Worm (Caenorhabditis elegans) whole organism, late embryonic: ENCODE measurements around the gene EGAP9.3.
"Not testable (repeated sequence)": the region's sequence is repeated elsewhere in the genome, so short reads cannot be mapped to it uniquely, and the experiment has no call there.

Experiments
- K09A11.1 ChIP-seq: sonication (generic microtip); optimal IDR thresholded peaks from 2 replicates; lab custom pipeline; 2017; ENCODE audit warnings: antibody characterized with exemption, mild to moderate bottlenecking, missing genetic modification characterization, missing compliant biosample characterization; ENCODE audit not compliant: insufficient read depth
- T23F11.4 ChIP-seq: fragments of 200-800 bp; sonication (Bioruptor generic); optimal IDR thresholded peaks from 2 replicates; lab custom pipeline; 2018; ENCODE audit warnings: mild to moderate bottlenecking, missing genetic modification characterization, missing compliant biosample characterization
- ama-1 ChIP-seq: fragments of 150-350 bp; optimal IDR thresholded peaks from 2 replicates; lab custom pipeline; 2014
- ceh-24 ChIP-seq: sonication (generic microtip); optimal IDR thresholded peaks from 2 replicates; lab custom pipeline; 2016; ENCODE audit warnings: mild to moderate bottlenecking, missing genetic modification characterization, missing compliant biosample characterization
- ceh-30 ChIP-seq: fragments of 150-350 bp; optimal IDR thresholded peaks from 2 replicates; lab custom pipeline; 2014; ENCODE audit warnings: missing biosample characterization, missing genetic modification characterization
- ceh-45 ChIP-seq: fragments of 200-800 bp; sonication (Bioruptor generic); IDR thresholded peaks from 2 replicates; pipeline ENCODE4 v1.3.6; 2022; ENCODE audit warnings: missing genetic modification reagents, missing genetic modification characterization, missing compliant biosample characterization
- elt-2 ChIP-seq: sonication (generic microtip); optimal IDR thresholded peaks from 2 replicates; lab custom pipeline; 2016; ENCODE audit warnings: missing genetic modification reagents, missing genetic modification characterization, missing compliant biosample characterization
- ets-4 ChIP-seq: sonication (generic microtip); optimal IDR thresholded peaks from 2 replicates; lab custom pipeline; 2016; ENCODE audit warnings: missing genetic modification characterization, missing compliant biosample characterization
- eyg-1 ChIP-seq: sonication (generic microtip); optimal IDR thresholded peaks from 2 replicates; lab custom pipeline; 2016; ENCODE audit warnings: missing genotype, missing genetic modification characterization, missing compliant biosample characterization
- fkh-6 ChIP-seq: sonication (generic microtip); optimal IDR thresholded peaks from 2 replicates; lab custom pipeline; 2016; ENCODE audit warnings: missing genetic modification characterization, missing compliant biosample characterization
- hlh-13 ChIP-seq: fragments of 200-800 bp; sonication (Bioruptor generic); optimal IDR thresholded peaks from 2 replicates; lab custom pipeline; 2018; ENCODE audit warnings: mild to moderate bottlenecking, missing genetic modification characterization, missing compliant biosample characterization
- hlh-30 ChIP-seq: sonication (generic microtip); optimal IDR thresholded peaks from 2 replicates; lab custom pipeline; 2017; ENCODE audit warnings: antibody characterized with exemption, missing genetic modification characterization, missing compliant biosample characterization; ENCODE audit not compliant: insufficient read depth
- lin-11 ChIP-seq: fragments of 200-800 bp; sonication (Bioruptor generic); optimal IDR thresholded peaks from 2 replicates; lab custom pipeline; 2018; ENCODE audit warnings: mild to moderate bottlenecking, missing genetic modification characterization, missing compliant biosample characterization
- madf-2 ChIP-seq: sonication (generic microtip); optimal IDR thresholded peaks from 2 replicates; lab custom pipeline; 2017; ENCODE audit warnings: missing genetic modification characterization, missing compliant biosample characterization
- mec-3 ChIP-seq: sonication (generic microtip); optimal IDR thresholded peaks from 2 replicates; lab custom pipeline; 2016; ENCODE audit warnings: borderline replicate concordance, missing genetic modification characterization, missing compliant biosample characterization
- nfya-1 ChIP-seq: sonication (generic microtip); optimal IDR thresholded peaks from 2 replicates; lab custom pipeline; 2017; ENCODE audit warnings: missing genetic modification characterization, mild to moderate bottlenecking, missing compliant biosample characterization, antibody characterized with exemption, moderate library complexity
- nhr-11 ChIP-seq: fragments of 150-350 bp; optimal IDR thresholded peaks from 2 replicates; lab custom pipeline; 2014; ENCODE audit warnings: missing biosample characterization, missing genetic modification characterization
- odd-2 ChIP-seq: sonication (generic microtip); optimal IDR thresholded peaks from 2 replicates; lab custom pipeline; 2017; ENCODE audit warnings: antibody characterized with exemption, mild to moderate bottlenecking, missing genetic modification characterization, missing compliant biosample characterization
- pag-3 ChIP-seq: sonication (generic microtip); optimal IDR thresholded peaks from 2 replicates; lab custom pipeline; 2016; ENCODE audit warnings: missing compliant biosample characterization, missing genetic modification characterization, borderline replicate concordance
- pha-2 ChIP-seq: sonication (generic microtip); optimal IDR thresholded peaks from 2 replicates; lab custom pipeline; 2017; ENCODE audit warnings: mild to moderate bottlenecking, missing genetic modification characterization, missing compliant biosample characterization
- pha-4 ChIP-seq: fragments of 150-350 bp; optimal IDR thresholded peaks from 2 replicates; lab custom pipeline; 2018; ENCODE audit warnings: missing biosample characterization, missing genetic modification reagents, missing genetic modification characterization
- pros-1 ChIP-seq: fragments of 150-350 bp; optimal IDR thresholded peaks from 2 replicates; lab custom pipeline; 2014; ENCODE audit warnings: missing biosample characterization, missing genetic modification reagents, missing genetic modification characterization
- sox-2 ChIP-seq: fragments of 200-800 bp; sonication (Bioruptor generic); IDR thresholded peaks from 2 replicates; pipeline ENCODE4 v1.3.6; 2022; ENCODE audit warnings: missing genetic modification reagents, missing genetic modification characterization, missing compliant biosample characterization
- sox-4 ChIP-seq: sonication (generic microtip); optimal IDR thresholded peaks from 2 replicates; lab custom pipeline; 2017; ENCODE audit warnings: mild to moderate bottlenecking, missing genetic modification characterization, inconsistent platforms, missing compliant biosample characterization
- unc-3 ChIP-seq, 2 experiments: fragments of 200-800 bp in 1 of 2; sonication (Bioruptor generic) in 1 of 2; sonication (generic microtip) in 1 of 2; conservative IDR thresholded peaks in 1 of 2; optimal IDR thresholded peaks in 1 of 2; 2 replicates each; pipeline versions ENCODE4 v1.3.6 to Lab custom; 2016 to 2022; ENCODE audit warnings: missing compliant biosample characterization in 2 of 2, missing genetic modification characterization in 2 of 2, missing genetic modification reagents in 1 of 2
- ztf-16 ChIP-seq: sonication (generic microtip); optimal IDR thresholded peaks from 2 replicates; lab custom pipeline; 2017; ENCODE audit warnings: missing genetic modification characterization, missing compliant biosample characterization

The EGAP9.3 gene

ce11 chrV:6590283-6590682, 10.4 kb upstream of the EGAP9.3 start, which contains the start of gene ZK1055.2:
Gene ZK1055.2, plus strand, starts transcription at chrV:6590583.
- no peak for TF ChIP-seq nhr-11 (tag; lab: Kevin White, UChicago)
- no peak for TF ChIP-seq fkh-6 (tag; lab: Kevin White, UChicago)
- no peak for TF ChIP-seq lin-11 (tag; lab: Kevin White, UChicago)
- no peak for TF ChIP-seq sox-4 (tag; lab: Kevin White, UChicago)
- TF ChIP-seq odd-2 (tag; lab: Kevin White, UChicago) = no peak
- TF ChIP-seq ets-4 (tag; lab: Kevin White, UChicago) = no peak
- no peak for TF ChIP-seq mec-3 (tag; lab: Kevin White, UChicago)
- TF ChIP-seq hlh-30 (tag; lab: Kevin White, UChicago) = no peak
- TF ChIP-seq ceh-24 (tag; lab: Kevin White, UChicago) = no peak
- no peak for TF ChIP-seq nfya-1
- no peak for TF ChIP-seq unc-3 (GFP tag; conservative IDR thresholded peaks at IDR 0.05; lab: Robert Waterston, UW)
- no peak for TF ChIP-seq unc-3 (tag; optimal IDR thresholded peaks at IDR 0.05; lab: Kevin White, UChicago)
- TF ChIP-seq elt-2 (tag; lab: Kevin White, UChicago) = no peak
- TF ChIP-seq ama-1 = no peak

ce11 chrV:6581762-6582161, 1.8 kb upstream of the EGAP9.3 start, which contains the start of gene ZK1055.4:
Gene ZK1055.4, plus strand, starts transcription at chrV:6582062.
- TF ChIP-seq pag-3 (tag; lab: Kevin White, UChicago); T23F11.4; K09A11.1 (tag; lab: Kevin White, UChicago): not testable (repeated sequence)

DNA sequence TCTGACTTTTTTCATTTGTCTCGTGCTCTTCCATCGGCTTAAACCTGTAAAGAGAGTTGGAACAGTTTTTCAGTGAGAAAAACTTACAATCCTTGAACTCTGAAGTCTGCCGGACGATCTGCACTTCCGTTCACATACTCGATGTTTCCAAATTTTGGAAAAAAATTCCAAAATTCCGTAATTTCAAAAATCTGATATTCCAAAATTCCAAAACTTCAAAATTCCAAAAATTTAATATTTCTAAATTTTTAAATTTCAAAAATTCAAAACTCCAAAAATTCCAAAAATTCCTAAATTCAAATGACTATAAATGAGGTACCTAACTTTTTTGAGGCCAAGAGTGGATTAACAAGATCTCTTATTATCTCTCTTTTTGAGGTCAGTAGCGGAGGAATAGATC, 3.4 kb downstream of the EGAP9.3 start, which contains the start of gene EGAP9.4:
EGAP9.4 (plus strand) TSS at position 301 of the 400 bp plus-strand sequence.
- TF ChIP-seq pha-4 (tag; lab: Kevin White, UChicago) (no peak), ceh-24 (tag; lab: Kevin White, UChicago) (no peak), madf-2 (tag; lab: Kevin White, UChicago) (no peak), sox-2 (GFP tag; lab: Robert Waterston, UW) (no peak), ceh-30 (tag; lab: Kevin White, UChicago) (no peak), ama-1 (no peak), nfya-1 (no peak)

DNA sequence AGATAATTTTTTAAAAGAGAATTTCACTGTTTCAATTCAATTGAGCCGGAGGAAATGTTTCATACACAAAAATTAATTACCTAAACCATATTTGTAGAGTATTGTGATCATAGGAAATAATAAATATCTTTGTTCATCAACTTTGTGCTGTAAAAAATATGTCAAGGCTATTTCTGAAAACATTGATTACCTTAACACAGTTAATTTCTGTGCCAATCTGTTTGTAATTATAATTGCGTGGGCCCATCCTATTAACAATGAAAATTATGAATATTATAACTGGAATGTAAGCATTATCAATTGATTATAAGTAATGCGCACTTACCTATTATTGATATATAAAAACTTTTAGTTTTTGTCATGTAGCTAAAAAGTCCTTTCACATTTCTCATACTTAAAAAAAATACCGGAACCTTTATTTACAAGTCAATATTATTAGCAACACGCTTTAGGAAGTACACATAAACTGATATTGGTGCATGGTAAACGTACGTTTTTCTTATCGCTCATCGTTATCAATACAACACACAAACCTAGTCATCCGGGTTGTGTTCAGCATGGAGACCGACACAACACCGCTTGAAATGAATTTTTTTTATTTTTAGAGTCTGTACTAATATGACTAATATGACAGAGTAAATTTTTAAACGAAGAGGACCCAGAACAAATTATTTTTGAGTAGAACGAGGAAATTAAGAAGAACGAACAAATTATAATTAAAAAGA, 4.4 kb downstream of the EGAP9.3 start, which contains the start of gene fut-2:
fut-2 (minus strand) TSS at position 485 of the 725 bp plus-strand sequence.
- TF ChIP-seq ceh-45 (GFP tag; lab: Robert Waterston, UW) (no peak), elt-2 (tag; lab: Kevin White, UChicago) (peak; percentile 79)

- TF ChIP-seq odd-2 (tag; lab: Kevin White, UChicago) (no peak), pros-1 (tag; lab: Kevin White, UChicago) (no peak), lin-11 (tag; lab: Kevin White, UChicago) (no peak), nhr-11 (tag; lab: Kevin White, UChicago) (no peak), hlh-13 (GFP tag; lab: Kevin White, UChicago) (no peak), hlh-30 (tag; lab: Kevin White, UChicago) (no peak), ztf-16 (tag; lab: Kevin White, UChicago) (no peak), eyg-1 (tag; lab: Kevin White, UChicago) (no peak)
These were observed 14.0 kb downstream of the EGAP9.3 start, which contains the start of gene K04A8.1 for ce11 chrV:6565851-6566386. Gene K04A8.1, plus strand, starts transcription at chrV:6566336.

DNA sequence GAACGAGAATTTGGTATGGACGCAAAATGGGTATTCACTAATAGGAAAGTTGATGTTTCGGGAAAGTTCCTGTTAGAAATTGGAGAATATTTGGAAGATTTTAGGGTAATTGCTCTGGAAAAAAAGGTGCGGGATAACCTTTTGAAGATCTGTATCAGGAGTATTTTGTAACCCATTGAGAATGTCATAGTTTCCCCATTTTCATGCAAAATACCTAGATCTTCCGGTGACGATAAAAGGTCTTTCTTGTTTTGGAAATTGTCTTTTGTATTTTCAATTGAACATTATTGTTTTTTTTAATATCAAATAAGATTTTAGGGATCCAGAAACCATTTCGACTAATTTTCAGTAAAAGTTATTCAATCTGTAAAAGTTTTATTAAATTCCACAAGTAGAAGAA, 18.3 kb downstream of the EGAP9.3 start, which contains the start of gene spp-19:
spp-19 (minus strand) TSS at position 101 of the 400 bp plus-strand sequence.
- TF ChIP-seq pha-2 = no peak
